Comparison of ENCODE assay signal across 5 fruit fly cellular contexts in genomic region chr2L:8717618-8718336, dm6.
A peak's percentile ranks its signal among the peaks of the same experiment; 100 is the strongest.
TF ChIP-seq lines count a peak whose summit lies in the region.

No protein-coding gene starts in this region.

TF ChIP-seq in whole organism, adult, 20 proteins besides CTCF, POLR2A, EP300 and RAD21 (continued from another document):
- TF ChIP-seq cnc (optimal IDR thresholded peaks at IDR 0.05; lab: Kevin White, UChicago) (no peak), CG14711 (tag; optimal IDR thresholded peaks at IDR 0.05; lab: Kevin White, UChicago) (peak; percentile 78)

TF ChIP-seq in whole organism, embryonic, 481 proteins besides CTCF, POLR2A, EP300 and RAD21 (continued from another document and continues in another):
- peak; percentile 92 for TF ChIP-seq CG18262 (tag; optimal IDR thresholded peaks at IDR 0.05; lab: Kevin White, UChicago)
- TF ChIP-seq gsb-n (tag; optimal IDR thresholded peaks at IDR 0.05; lab: Kevin White, UChicago) = peak; percentile 80
- no peak for TF ChIP-seq CG16813 (GFP tag; IDR thresholded peaks at IDR 0.05; lab: Robert Waterston, UW; ENCODE audit: partially characterized antibody)
- TF ChIP-seq Adf1 (GFP tag; IDR thresholded peaks at IDR 0.05; lab: Robert Waterston, UW) = peak; percentile 64
- peak; percentile 87 for TF ChIP-seq D19A (tag; optimal IDR thresholded peaks at IDR 0.05; lab: Kevin White, UChicago)
- peak; percentile 90 for TF ChIP-seq tio (GFP tag; optimal IDR thresholded peaks at IDR 0.05; lab: Kevin White, UChicago)
- TF ChIP-seq CG18011 (GFP tag; optimal IDR thresholded peaks at IDR 0.05; lab: Kevin White, UChicago) = peak; percentile 76
- TF ChIP-seq sisA (GFP tag; IDR thresholded peaks at IDR 0.05; lab: Robert Waterston, UW) = peak; percentile 70
- TF ChIP-seq corto (GFP tag; optimal IDR thresholded peaks at IDR 0.05; lab: Kevin White, UChicago) = no peak
- 0 out of 3 replicates have a peak, but pooled peaks have one; percentile 37 for TF ChIP-seq z (GFP tag; IDR thresholded peaks at IDR 0.05; lab: Robert Waterston, UW)
- TF ChIP-seq seq (GFP tag; IDR thresholded peaks at IDR 0.05; lab: Robert Waterston, UW) = peak; percentile 63
- no peak for TF ChIP-seq CG2129 (GFP tag; IDR thresholded peaks at IDR 0.05; lab: Robert Waterston, UW; ENCODE audit: partially characterized antibody)
- peak; percentile 17 for TF ChIP-seq CG10565 (GFP tag; optimal IDR thresholded peaks at IDR 0.05; lab: Kevin White, UChicago)
- 0 out of 3 replicates have a peak, but pooled peaks have one; percentile 50 for TF ChIP-seq CG3726 (GFP tag; IDR thresholded peaks at IDR 0.05; lab: Robert Waterston, UW)
- TF ChIP-seq CG11504 (tag; optimal IDR thresholded peaks at IDR 0.05; lab: Kevin White, UChicago) = peak; percentile 95
- TF ChIP-seq tna (GFP tag; IDR thresholded peaks at IDR 0.05; lab: Robert Waterston, UW; ENCODE audit: partially characterized antibody) = no peak
- peak; percentile 49 for TF ChIP-seq unc-4 (GFP tag; IDR thresholded peaks at IDR 0.05; lab: Robert Waterston, UW; ENCODE audit: partially characterized antibody)
- TF ChIP-seq exex (tag; optimal IDR thresholded peaks at IDR 0.05; lab: Kevin White, UChicago) = peak; percentile 90
- TF ChIP-seq bowl (GFP tag; IDR thresholded peaks at IDR 0.05; lab: Robert Waterston, UW) = no peak
- peak in 1 of 3 experiments; percentile 53 for TF ChIP-seq Stat92E (GFP tag; optimal IDR thresholded peaks at IDR 0.05; lab: Kevin White, UChicago)
- peak; percentile 82 for TF ChIP-seq CG11695 (GFP tag; IDR thresholded peaks at IDR 0.05; lab: Robert Waterston, UW)
- TF ChIP-seq CG7839 (tag; optimal IDR thresholded peaks at IDR 0.05; lab: Kevin White, UChicago) = peak; percentile 95
- peak; percentile 89 for TF ChIP-seq ATbp (GFP tag; optimal IDR thresholded peaks at IDR 0.05; lab: Kevin White, UChicago)
- no peak for TF ChIP-seq MTF-1 (GFP tag; optimal IDR thresholded peaks at IDR 0.05; lab: Kevin White, UChicago; ENCODE audit: borderline replicate concordance)
- peak; percentile 89 for TF ChIP-seq NfI (GFP tag; optimal IDR thresholded peaks at IDR 0.05; lab: Kevin White, UChicago)
- TF ChIP-seq fd96Cb (tag; optimal IDR thresholded peaks at IDR 0.05; lab: Kevin White, UChicago) = peak; percentile 85
- peak; percentile 59 for TF ChIP-seq CG30431 (GFP tag; optimal IDR thresholded peaks at IDR 0.05; lab: Kevin White, UChicago)
- TF ChIP-seq CG6813 (GFP tag; optimal IDR thresholded peaks at IDR 0.05; lab: Kevin White, UChicago) = peak; percentile 83
- TF ChIP-seq dati (GFP tag; IDR thresholded peaks at IDR 0.05; lab: Robert Waterston, UW) = no peak
- TF ChIP-seq CG1602 (GFP tag; optimal IDR thresholded peaks at IDR 0.05; lab: Kevin White, UChicago) = peak; percentile 82
- no peak for TF ChIP-seq Myb (GFP tag; optimal IDR thresholded peaks at IDR 0.05; lab: Kevin White, UChicago)

TF ChIP-seq in whole organism, prepupa, 60 proteins besides CTCF, POLR2A, EP300 and RAD21 (continued from another document and continues in another):
- TF ChIP-seq Lpt (GFP tag; optimal IDR thresholded peaks at IDR 0.05; lab: Kevin White, UChicago) (peak; percentile 91), CG6276 (GFP tag; optimal IDR thresholded peaks at IDR 0.05; lab: Kevin White, UChicago) (peak; percentile 90), CG9139 (GFP tag; optimal IDR thresholded peaks at IDR 0.05; lab: Kevin White, UChicago) (peak; percentile 65), vri (GFP tag; optimal IDR thresholded peaks at IDR 0.05; lab: Kevin White, UChicago) (peak; percentile 92), dsx (GFP tag; optimal IDR thresholded peaks at IDR 0.05; lab: Kevin White, UChicago; ENCODE audit: poor library complexity, severe bottlenecking) (peak; percentile 85), Sox102F (GFP tag; optimal IDR thresholded peaks at IDR 0.05; lab: Kevin White, UChicago) (peak; percentile 68), salr (GFP tag; optimal IDR thresholded peaks at IDR 0.05; lab: Kevin White, UChicago) (peak; percentile 37 to 97), Gug (GFP tag; IDR thresholded peaks at IDR 0.05; lab: Robert Waterston, UW) (peak; percentile 69), CG7368 (GFP tag; optimal IDR thresholded peaks at IDR 0.05; lab: Kevin White, UChicago) (peak; percentile 79), dac (GFP tag; optimal IDR thresholded peaks at IDR 0.05; lab: Kevin White, UChicago) (peak; percentile 82), CG6808 (GFP tag; optimal IDR thresholded peaks at IDR 0.05; lab: Kevin White, UChicago) (peak; percentile 89), Blimp-1 (GFP tag; optimal IDR thresholded peaks at IDR 0.05; lab: Kevin White, UChicago) (peak; percentile 70), ss (GFP tag; optimal IDR thresholded peaks at IDR 0.05; lab: Kevin White, UChicago) (peak; percentile 86 to 88), Eip78C (GFP tag; lab: Kevin White, UChicago) (peak; percentile 97), Smox (GFP tag; optimal IDR thresholded peaks at IDR 0.05; lab: Kevin White, UChicago) (peak; percentile 89), CG3919 (GFP tag; optimal IDR thresholded peaks at IDR 0.05; lab: Kevin White, UChicago) (peak; percentile 91), topi (GFP tag; optimal IDR thresholded peaks at IDR 0.05; lab: Kevin White, UChicago) (peak; percentile 86), CG10631 (GFP tag; optimal IDR thresholded peaks at IDR 0.05; lab: Kevin White, UChicago) (peak; percentile 95), CG8119 (GFP tag; IDR thresholded peaks at IDR 0.05; lab: Robert Waterston, UW) (peak; percentile 92), CG15336 (GFP tag; IDR thresholded peaks at IDR 0.05; lab: Robert Waterston, UW) (peak; percentile 89), eg (GFP tag; IDR thresholded peaks at IDR 0.05; lab: Robert Waterston, UW) (peak; percentile 78), CG6854 (GFP tag; optimal IDR thresholded peaks at IDR 0.05; lab: Kevin White, UChicago) (peak; percentile 57), OdsH (GFP tag; optimal IDR thresholded peaks at IDR 0.05; lab: Kevin White, UChicago) (peak; percentile 94), CG6163 (GFP tag; IDR thresholded peaks at IDR 0.05; lab: Robert Waterston, UW) (peak; percentile 84), esn (GFP tag; optimal IDR thresholded peaks at IDR 0.05; lab: Kevin White, UChicago) (peak; percentile 94), CG8632 (GFP tag; optimal IDR thresholded peaks at IDR 0.05; lab: Kevin White, UChicago) (peak; percentile 93), svp (GFP tag; lab: Kevin White, UChicago) (peak; percentile 83), Hr38 (GFP tag; optimal IDR thresholded peaks at IDR 0.05; lab: Kevin White, UChicago) (no peak), fkh (GFP tag; optimal IDR thresholded peaks at IDR 0.05; lab: Kevin White, UChicago) (peak; percentile 98), Met (GFP tag; optimal IDR thresholded peaks at IDR 0.05; lab: Kevin White, UChicago) (peak; percentile 90), fd85E (GFP tag; optimal IDR thresholded peaks at IDR 0.05; lab: Kevin White, UChicago) (peak; percentile 44), pdm3 (GFP tag; optimal IDR thresholded peaks at IDR 0.05; lab: Kevin White, UChicago) (peak; percentile 91), CG32006 (GFP tag; optimal IDR thresholded peaks at IDR 0.05; lab: Kevin White, UChicago) (peak; percentile 97), Hr39 (GFP tag; optimal IDR thresholded peaks at IDR 0.05; lab: Kevin White, UChicago) (peak; percentile 80)

TF ChIP-seq in whole organism, pupa, 21 proteins besides CTCF, POLR2A, EP300 and RAD21 (continued from another document):
- TF ChIP-seq CG14655 (GFP tag; optimal IDR thresholded peaks at IDR 0.05; lab: Kevin White, UChicago) = peak; percentile 95

TF ChIP-seq in whole organism, wandering third instar larva, 38 proteins besides CTCF, POLR2A, EP300 and RAD21 (continued from another document):
- TF ChIP-seq CG9705 (GFP tag; optimal IDR thresholded peaks at IDR 0.05; lab: Kevin White, UChicago) (peak; percentile 59), ey (GFP tag; optimal IDR thresholded peaks at IDR 0.05; lab: Kevin White, UChicago) (peak; percentile 79), OdsH (GFP tag; optimal IDR thresholded peaks at IDR 0.05; lab: Kevin White, UChicago) (peak; percentile 92), Sp1 (GFP tag; optimal IDR thresholded peaks at IDR 0.05; lab: Kevin White, UChicago) (peak; percentile 93), GATAd (GFP tag; optimal IDR thresholded peaks at IDR 0.05; lab: Kevin White, UChicago) (no peak), sage (GFP tag; optimal IDR thresholded peaks at IDR 0.05; lab: Kevin White, UChicago) (peak; percentile 71), lola (GFP tag; optimal IDR thresholded peaks at IDR 0.05; lab: Kevin White, UChicago) (no peak), dsf (GFP tag; optimal IDR thresholded peaks at IDR 0.05; lab: Kevin White, UChicago; ENCODE audit: borderline replicate concordance) (peak; percentile 17), woc (GFP tag; optimal IDR thresholded peaks at IDR 0.05; lab: Kevin White, UChicago) (peak; percentile 40), br (GFP tag; optimal IDR thresholded peaks at IDR 0.05; lab: Kevin White, UChicago) (peak; percentile 79), CG32264 (GFP tag; optimal IDR thresholded peaks at IDR 0.05; lab: Kevin White, UChicago) (no peak), dl (GFP tag; optimal IDR thresholded peaks at IDR 0.05; lab: Kevin White, UChicago; ENCODE audit: insufficient read depth in 1 of 2, partially characterized antibody in 2 of 2) (peak; percentile 74 to 93), Abd-B (GFP tag; optimal IDR thresholded peaks at IDR 0.05; lab: Kevin White, UChicago) (no peak), Hnf4 (GFP tag; optimal IDR thresholded peaks at IDR 0.05; lab: Kevin White, UChicago) (peak; percentile 81), brk (GFP tag; optimal IDR thresholded peaks at IDR 0.05; lab: Kevin White, UChicago) (peak; percentile 68), HLH106 (tag; optimal IDR thresholded peaks at IDR 0.05; lab: Kevin White, UChicago) (peak; percentile 90)
TF ChIP-seq in whole organism, wandering third instar larva: peak in this region for 26.
